Worm (Caenorhabditis elegans): ENCODE data around the gene F09E5.8.

Gene F09E5.8

ce11 chrII:5374967-5375366, 24.5 kb downstream of the F09E5.8 start, which contains the start of gene algn-2:
Gene algn-2, plus strand, starts transcription at chrII:5375267.
- TF ChIP-seq nhr-12 (tag; optimal IDR thresholded peaks at IDR 0.05) (no peak), sem-2 (GFP tag; optimal IDR thresholded peaks at IDR 0.05) (no peak), mls-2 (tag; optimal IDR thresholded peaks at IDR 0.05) (no peak), mab-5 (tag; optimal IDR thresholded peaks at IDR 0.05) (no peak), zip-8 (tag; optimal IDR thresholded peaks at IDR 0.05) (no peak)

ce11 chrII:5377467-5378238, 27.2 kb downstream of the F09E5.8 start, which contains the start of gene prdx-2:
Gene prdx-2, plus strand, starts transcription at chrII:5378195.
- TF ChIP-seq lsy-2 (tag; optimal IDR thresholded peaks at IDR 0.05) (peak; percentile 70), mab-5 (tag; optimal IDR thresholded peaks at IDR 0.05) (no peak)

- TF ChIP-seq pha-4 (tag; optimal IDR thresholded peaks at IDR 0.05) = no peak
- no peak for TF ChIP-seq flh-1 (GFP tag; optimal IDR thresholded peaks at IDR 0.05)
- TF ChIP-seq ham-2 (GFP tag; optimal IDR thresholded peaks at IDR 0.05) = no peak
- no peak for TF ChIP-seq zip-8 (tag; optimal IDR thresholded peaks at IDR 0.05)
- no peak for TF ChIP-seq unc-62 (GFP tag; optimal IDR thresholded peaks at IDR 0.05)
Measured at ce11 chrII:5378239-5378521, 27.7 kb downstream of the F09E5.8 start.

- no peak for TF ChIP-seq nhr-12 (tag; optimal IDR thresholded peaks at IDR 0.05)
- peak; percentile 24 for TF ChIP-seq cnd-1 (tag; optimal IDR thresholded peaks at IDR 0.05)
- TF ChIP-seq nhr-237 (tag; optimal IDR thresholded peaks at IDR 0.05) = peak; percentile 32
- no peak for TF ChIP-seq elt-1 (tag; optimal IDR thresholded peaks at IDR 0.05; ENCODE audit: borderline replicate concordance, insufficient read depth)
- TF ChIP-seq ham-2 (GFP tag; optimal IDR thresholded peaks at IDR 0.05) = peak; percentile 57
- TF ChIP-seq lsy-2 (tag; optimal IDR thresholded peaks at IDR 0.05) = peak; percentile 2
- peak; percentile 90 for TF ChIP-seq nhr-2 (tag; optimal IDR thresholded peaks at IDR 0.05)
- TF ChIP-seq lin-32 (GFP tag; optimal IDR thresholded peaks at IDR 0.05) = no peak
- TF ChIP-seq sem-2 (GFP tag; optimal IDR thresholded peaks at IDR 0.05) = no peak
- TF ChIP-seq mab-5 (tag; optimal IDR thresholded peaks at IDR 0.05) = no peak
- peak; percentile 20 for TF ChIP-seq sptf-1 (tag; optimal IDR thresholded peaks at IDR 0.05)
- TF ChIP-seq mep-1 (tag; optimal IDR thresholded peaks at IDR 0.05) = peak; percentile 47
Measured at ce11 chrII:5379614-5380077, 29.2 kb downstream of the F09E5.8 start, which contains the start of gene pkc-3. Gene pkc-3, plus strand, starts transcription at chrII:5380027.

- TF ChIP-seq M03D4.4 (tag; optimal IDR thresholded peaks at IDR 0.05) (no peak), bed-3 (GFP tag; optimal IDR thresholded peaks at IDR 0.05) (no peak), mab-5 (tag; optimal IDR thresholded peaks at IDR 0.05) (no peak), nhr-237 (tag; optimal IDR thresholded peaks at IDR 0.05) (no peak), nhr-12 (tag; optimal IDR thresholded peaks at IDR 0.05) (no peak), zip-8 (tag; optimal IDR thresholded peaks at IDR 0.05) (no peak), drap-1 (GFP tag; optimal IDR thresholded peaks at IDR 0.05) (no peak), hlh-1 (tag; optimal IDR thresholded peaks at IDR 0.05) (no peak), elt-3 (tag; optimal IDR thresholded peaks at IDR 0.05) (no peak), nhr-2 (tag; optimal IDR thresholded peaks at IDR 0.05) (no peak), unc-39 (tag; optimal IDR thresholded peaks at IDR 0.05) (no peak), ceh-83 (GFP tag; optimal IDR thresholded peaks at IDR 0.05) (no peak), tbx-8 (GFP tag; optimal IDR thresholded peaks at IDR 0.05) (no peak), unc-62 (GFP tag; optimal IDR thresholded peaks at IDR 0.05) (no peak), cnd-1 (tag; optimal IDR thresholded peaks at IDR 0.05) (no peak), nhr-76 (tag; optimal IDR thresholded peaks at IDR 0.05) (no peak), mep-1 (tag; optimal IDR thresholded peaks at IDR 0.05) (no peak), ceh-43 (GFP tag; optimal IDR thresholded peaks at IDR 0.05) (no peak), elt-1 (tag; optimal IDR thresholded peaks at IDR 0.05; ENCODE audit: borderline replicate concordance, insufficient read depth) (no peak), unc-120 (tag; optimal IDR thresholded peaks at IDR 0.05; ENCODE audit: poor library complexity, severe bottlenecking) (no peak)
Measured at ce11 chrII:5384282-5384681, 33.8 kb downstream of the F09E5.8 start.

ce11 chrII:5387217-5387616, 36.7 kb downstream of the F09E5.8 start, which contains the start of gene ccpp-6:
Gene ccpp-6, minus strand, starts transcription at chrII:5387317.
- TF ChIP-seq lin-32 (GFP tag; optimal IDR thresholded peaks at IDR 0.05) = no peak
- TF ChIP-seq sem-2 (GFP tag; optimal IDR thresholded peaks at IDR 0.05) = no peak
- TF ChIP-seq tbx-8 (GFP tag; optimal IDR thresholded peaks at IDR 0.05) = no peak

Measured in whole organism, mixed stage, embryonic.